Worm (Caenorhabditis elegans) whole organism, L3 larva: Measurements from ENCODE around the gene C28H8.5.
A peak's percentile ranks its signal among the peaks of the same experiment; 100 is the strongest.

Experiments
- R02D3.7 ChIP-seq: fragments of 150-350 bp; optimal IDR thresholded peaks from 2 replicates; lab custom pipeline; 2014; ENCODE audit warnings: missing biosample characterization, missing genetic modification characterization
- aly-2 ChIP-seq: fragments of 150-350 bp; optimal IDR thresholded peaks from 2 replicates; lab custom pipeline; 2014; ENCODE audit warnings: missing biosample characterization, missing genetic modification characterization
- ama-1 ChIP-seq: fragments of 150-350 bp; optimal IDR thresholded peaks from 2 replicates; lab custom pipeline; 2018
- ceh-9 ChIP-seq: sonication (generic microtip); optimal IDR thresholded peaks from 2 replicates; lab custom pipeline; 2018; ENCODE audit warnings: missing biosample characterization, missing genetic modification characterization
- daf-12 ChIP-seq: fragments of 150-350 bp; optimal IDR thresholded peaks from 2 replicates; lab custom pipeline; 2014; ENCODE audit warnings: missing biosample characterization, missing genetic modification reagents, missing genetic modification characterization
- egl-27 ChIP-seq: sonication (generic microtip); optimal IDR thresholded peaks from 4 replicates; lab custom pipeline; 2017; ENCODE audit warnings: missing biosample characterization, missing genetic modification reagents, missing genetic modification characterization
- elt-1 ChIP-seq: fragments of 150-350 bp; optimal IDR thresholded peaks from 2 replicates; lab custom pipeline; 2014; ENCODE audit warnings: missing biosample characterization, missing genetic modification characterization
- elt-3 ChIP-seq, 3 experiments: fragments of 150-350 bp in 1 of 3; sonication (generic microtip) in 2 of 3; optimal IDR thresholded peaks; 2 replicates in 2 of 3; 4 replicates in 1 of 3; lab custom pipeline; 2014 to 2017; ENCODE audit warnings: missing biosample characterization in 3 of 3, missing genetic modification characterization in 3 of 3
- fkh-2 ChIP-seq: fragments of 150-350 bp; optimal IDR thresholded peaks from 2 replicates; lab custom pipeline; 2014; ENCODE audit warnings: missing biosample characterization, missing genetic modification reagents, missing genetic modification characterization
- fos-1 ChIP-seq: fragments of 150-350 bp; optimal IDR thresholded peaks from 2 replicates; lab custom pipeline; 2014; ENCODE audit warnings: missing biosample characterization, missing genetic modification characterization
- hmg-11 ChIP-seq: sonication (generic microtip); optimal IDR thresholded peaks from 2 replicates; lab custom pipeline; 2016; ENCODE audit warnings: missing genetic modification characterization, missing compliant biosample characterization
- jun-1 ChIP-seq: fragments of 150-350 bp; optimal IDR thresholded peaks from 2 replicates; lab custom pipeline; 2014; ENCODE audit warnings: missing biosample characterization, missing genetic modification reagents, missing genetic modification characterization
- lin-15B ChIP-seq: fragments of 150-350 bp; optimal IDR thresholded peaks from 2 replicates; lab custom pipeline; 2014; ENCODE audit warnings: missing biosample characterization, missing genetic modification characterization
- lin-39 ChIP-seq: fragments of 150-350 bp; optimal IDR thresholded peaks from 2 replicates; lab custom pipeline; 2018; ENCODE audit warnings: missing biosample characterization, missing genetic modification reagents, missing genetic modification characterization
- lsy-12 ChIP-seq: sonication (generic microtip); optimal IDR thresholded peaks from 2 replicates; lab custom pipeline; 2016; ENCODE audit warnings: mild to moderate bottlenecking, missing genetic modification characterization, missing compliant biosample characterization
- mdl-1 ChIP-seq: fragments of 150-350 bp; optimal IDR thresholded peaks from 2 replicates; lab custom pipeline; 2014; ENCODE audit warnings: missing biosample characterization, missing genetic modification characterization
- nfya-1 ChIP-seq: sonication (generic microtip); optimal IDR thresholded peaks from 2 replicates; lab custom pipeline; 2017; ENCODE audit warnings: missing genetic modification characterization, mild to moderate bottlenecking, missing compliant biosample characterization, antibody characterized with exemption, moderate library complexity; ENCODE audit not compliant: insufficient read depth
- nhr-11 ChIP-seq: fragments of 150-350 bp; optimal IDR thresholded peaks from 2 replicates; lab custom pipeline; 2014; ENCODE audit warnings: missing biosample characterization, missing genetic modification characterization
- nhr-23 ChIP-seq: fragments of 150-350 bp; optimal IDR thresholded peaks from 2 replicates; lab custom pipeline; 2014; ENCODE audit warnings: missing biosample characterization, missing genetic modification reagents, missing genetic modification characterization
- nhr-237 ChIP-seq: fragments of 150-350 bp; optimal IDR thresholded peaks from 2 replicates; lab custom pipeline; 2014; ENCODE audit warnings: missing biosample characterization, missing genetic modification characterization
- nhr-25 ChIP-seq: sonication (generic microtip); optimal IDR thresholded peaks from 2 replicates; lab custom pipeline; 2017; ENCODE audit warnings: missing biosample characterization, missing genetic modification characterization
- nhr-28 ChIP-seq: fragments of 150-350 bp; optimal IDR thresholded peaks from 2 replicates; lab custom pipeline; 2014; ENCODE audit warnings: missing biosample characterization, missing genetic modification characterization
- nhr-43 ChIP-seq: sonication (generic microtip); optimal IDR thresholded peaks from 2 replicates; lab custom pipeline; 2016; ENCODE audit warnings: mild to moderate bottlenecking, missing genetic modification characterization, missing compliant biosample characterization; ENCODE audit not compliant: poor library complexity, severe bottlenecking
- nhr-77 ChIP-seq: fragments of 150-350 bp; optimal IDR thresholded peaks from 2 replicates; lab custom pipeline; 2014; ENCODE audit warnings: missing biosample characterization, missing genetic modification characterization
- pha-4 ChIP-seq: fragments of 150-350 bp; optimal IDR thresholded peaks from 2 replicates; lab custom pipeline; 2014; ENCODE audit warnings: missing biosample characterization, missing genetic modification reagents, missing genetic modification characterization
- pqm-1 ChIP-seq: fragments of 150-350 bp; optimal IDR thresholded peaks from 2 replicates; lab custom pipeline; 2017; ENCODE audit warnings: missing biosample characterization, missing genetic modification characterization, inconsistent platforms
- skn-1 ChIP-seq: fragments of 150-350 bp; optimal IDR thresholded peaks from 2 replicates; lab custom pipeline; 2014; ENCODE audit warnings: missing biosample characterization, missing genetic modification characterization
- snpc-4 ChIP-seq: fragments of 150-350 bp; optimal IDR thresholded peaks from 2 replicates; lab custom pipeline; 2014; ENCODE audit warnings: missing biosample characterization, missing genetic modification characterization
- tbx-2 ChIP-seq: sonication (generic microtip); optimal IDR thresholded peaks from 2 replicates; lab custom pipeline; 2016; ENCODE audit warnings: mild to moderate bottlenecking, missing genetic modification characterization, missing compliant biosample characterization
- unc-39 ChIP-seq: sonication (generic microtip); optimal IDR thresholded peaks from 4 replicates; lab custom pipeline; 2017; ENCODE audit warnings: missing biosample characterization, missing genetic modification characterization
- unc-62 ChIP-seq: fragments of 150-350 bp; sonication (generic microtip); optimal IDR thresholded peaks from 4 replicates; lab custom pipeline; 2014; ENCODE audit warnings: missing biosample characterization, missing genetic modification reagents, missing genetic modification characterization
- ztf-4 ChIP-seq: fragments of 150-350 bp; optimal IDR thresholded peaks from 2 replicates; lab custom pipeline; 2014; ENCODE audit warnings: missing biosample characterization, missing genetic modification characterization

C28H8.5 gene

DNA sequence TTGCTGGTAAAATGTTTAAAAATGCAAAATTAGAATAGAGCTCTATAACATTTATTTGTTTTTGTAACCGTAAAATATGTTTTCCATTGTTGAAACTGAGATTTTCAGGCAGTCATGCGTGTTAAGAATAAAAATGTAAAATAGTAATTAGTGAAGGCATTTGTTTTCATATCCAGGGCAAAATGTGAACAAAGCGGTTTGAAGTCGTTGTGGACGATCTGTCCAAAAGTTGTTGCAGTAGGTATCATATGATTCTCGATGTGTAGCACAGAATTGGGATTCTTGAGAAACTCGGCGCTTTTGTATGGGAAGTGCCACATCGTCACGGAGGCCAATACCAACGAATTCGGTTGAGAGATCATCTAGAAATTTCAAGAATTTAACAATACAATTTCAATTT lies 1.8 kb upstream of the C28H8.5 start:
- TF ChIP-seq unc-39 (no peak), fos-1 (no peak), aly-2 (tag; lab: Kevin White, UChicago) (no peak), ama-1 (lab: Kevin White, UChicago) (peak; percentile 17)

DNA sequence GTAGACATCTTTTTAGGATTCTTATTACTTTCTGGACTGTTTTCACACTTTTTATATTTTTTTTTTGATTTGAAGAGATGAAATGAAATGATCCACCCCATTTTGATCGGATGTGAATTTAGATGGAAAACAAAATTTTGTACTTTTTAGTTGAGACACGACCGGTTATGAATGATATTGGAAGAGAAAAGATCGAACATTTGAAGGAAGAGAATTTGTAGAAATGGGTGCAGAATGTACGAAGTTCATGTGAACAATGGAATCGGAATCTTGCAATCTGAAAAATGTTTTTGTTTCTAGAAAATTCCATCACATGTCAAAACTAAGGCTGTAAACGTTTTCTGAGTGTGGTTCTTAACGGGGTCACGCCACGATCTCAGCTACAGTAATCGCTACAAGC lies 1.3 kb upstream of the C28H8.5 start, which contains the start of gene F01F1.14:
F01F1.14 (minus strand) TSS at position 101 of the 400 bp plus-strand sequence.
- no peak for TF ChIP-seq lsy-12 (tag; lab: Kevin White, UChicago)

DNA sequence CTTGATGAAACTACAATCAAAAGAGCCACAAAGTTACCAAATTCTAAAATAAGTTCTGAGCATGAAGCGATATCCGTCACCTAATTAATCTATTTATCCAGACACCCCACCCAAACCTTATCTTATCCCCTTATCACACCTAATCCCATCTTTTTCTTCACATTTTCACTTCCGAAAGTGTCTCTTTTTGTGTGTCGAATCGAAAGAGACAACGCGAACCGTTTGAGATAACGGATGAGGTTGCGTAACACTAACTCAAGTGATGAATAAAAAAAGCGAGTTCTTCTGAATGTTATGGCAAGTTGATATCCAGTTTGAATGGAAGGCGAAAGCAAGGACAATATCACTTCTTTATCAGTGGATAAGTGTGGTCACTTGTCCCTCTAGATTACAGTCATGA lies 590 bp upstream of the C28H8.5 start:
- TF ChIP-seq skn-1 (no peak), elt-3 (tag; optimal IDR thresholded peaks at IDR 0.05; lab: Kevin White, UChicago) (peak in 1 of 3 experiments; percentile 82), nhr-28 (tag; lab: Kevin White, UChicago) (no peak), nhr-43 (tag; lab: Kevin White, UChicago) (peak; percentile 10)

DNA sequence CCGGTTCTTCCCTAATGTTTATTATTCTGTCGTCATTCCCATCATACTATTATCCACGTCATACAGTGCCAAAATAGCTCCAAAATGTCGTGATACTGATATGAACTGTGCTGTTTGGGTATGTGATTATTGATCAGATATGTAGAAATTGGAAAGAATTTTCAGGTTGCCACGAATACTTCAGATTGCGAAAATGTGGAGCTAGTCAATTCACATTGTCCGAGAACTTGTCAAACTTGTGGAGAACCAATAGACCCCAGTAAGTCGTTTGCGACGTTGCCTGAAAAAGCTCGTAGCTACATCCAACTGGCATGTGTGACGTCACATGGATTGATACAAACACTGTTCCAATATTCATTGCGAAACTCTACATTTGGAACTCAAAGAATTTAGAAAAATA lies 352 bp downstream of the C28H8.5 start:
- TF ChIP-seq elt-1 (tag; lab: Kevin White, UChicago) (no peak), mdl-1 (tag; lab: Kevin White, UChicago) (no peak), egl-27 (no peak), nhr-43 (tag; lab: Kevin White, UChicago) (no peak), pqm-1 (tag; lab: Kevin White, UChicago) (no peak), snpc-4 (no peak), fkh-2 (tag; lab: Kevin White, UChicago) (no peak), ama-1 (lab: Kevin White, UChicago) (no peak), daf-12 (tag; lab: Kevin White, UChicago) (no peak), tbx-2 (tag; lab: Kevin White, UChicago) (no peak), lsy-12 (tag; lab: Kevin White, UChicago) (no peak), ztf-4 (tag; lab: Kevin White, UChicago) (no peak), nhr-23 (tag; lab: Kevin White, UChicago) (no peak), ceh-9 (tag; lab: Kevin White, UChicago) (no peak), nhr-11 (tag; lab: Kevin White, UChicago) (no peak), lin-39 (tag; lab: Kevin White, UChicago) (no peak)

DNA sequence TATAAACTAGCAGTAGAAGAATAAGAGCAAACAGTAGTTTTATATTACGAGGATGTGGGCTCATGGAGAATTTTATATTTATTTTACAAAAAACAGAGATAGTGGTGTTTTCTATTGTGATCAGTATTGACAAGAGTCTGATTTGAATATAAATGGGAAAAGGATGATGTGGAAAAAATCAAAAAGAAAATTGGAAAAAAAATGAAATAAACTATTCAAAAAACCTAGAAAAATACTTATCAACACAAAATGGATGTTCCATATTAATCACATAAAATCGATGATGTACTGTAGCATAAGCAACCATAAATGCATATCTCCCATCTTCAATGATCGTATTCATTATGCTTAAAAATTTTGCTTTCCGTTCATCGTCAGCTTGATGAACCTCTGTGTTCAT lies 2.8 kb downstream of the C28H8.5 start, which contains the start of gene C28H8.7:
C28H8.7 (minus strand) TSS at position 101 of the 400 bp plus-strand sequence.
- TF ChIP-seq nhr-237 (tag; lab: Kevin White, UChicago) (no peak), nfya-1 (tag; lab: Kevin White, UChicago) (no peak), nhr-43 (tag; lab: Kevin White, UChicago) (no peak), lin-15B (tag; lab: Kevin White, UChicago) (no peak), fos-1 (no peak), hmg-11 (no peak), elt-1 (tag; lab: Kevin White, UChicago) (no peak), aly-2 (tag; lab: Kevin White, UChicago) (no peak), R02D3.7 (tag; lab: Kevin White, UChicago) (no peak), tbx-2 (tag; lab: Kevin White, UChicago) (no peak)

DNA sequence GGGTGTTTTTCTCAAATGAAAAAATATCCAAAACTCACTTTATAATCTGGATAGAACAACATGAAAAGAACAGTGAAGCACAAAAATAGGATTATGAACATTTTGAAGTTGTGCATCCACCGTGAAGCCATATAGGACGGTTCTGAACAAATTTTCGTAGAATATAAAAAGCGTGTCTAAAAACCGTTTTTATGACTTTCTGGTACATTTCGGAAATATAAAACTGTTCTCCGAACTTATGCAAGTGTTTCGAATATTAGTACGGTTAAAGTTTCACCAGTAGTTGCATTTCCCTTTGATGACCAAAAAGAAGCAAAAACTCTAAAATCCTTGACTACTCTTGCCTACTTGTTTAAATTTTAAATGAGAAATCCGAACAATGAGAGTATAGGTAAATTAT lies 4.6 kb downstream of the C28H8.5 start, which contains the start of gene C28H8.8:
C28H8.8 (minus strand) TSS at position 101 of the 400 bp plus-strand sequence.
- no peak for TF ChIP-seq jun-1 (tag; lab: Kevin White, UChicago)
- no peak for TF ChIP-seq tbx-2 (tag; lab: Kevin White, UChicago)
- no peak for TF ChIP-seq unc-62 (GFP tag; lab: Kevin White, UChicago)
- no peak for TF ChIP-seq fos-1
- TF ChIP-seq pha-4 (tag; lab: Kevin White, UChicago), result no peak
- no peak for TF ChIP-seq nhr-25 (tag; lab: Kevin White, UChicago)
- no peak for TF ChIP-seq elt-1 (tag; lab: Kevin White, UChicago)
- no peak for TF ChIP-seq nhr-77 (tag; lab: Kevin White, UChicago)
